Worm (Caenorhabditis elegans): ENCODE results near the gene clik-2.

clik-2 gene

ce11 chrX:7689119-7689518 is at the start of gene clik-2:
clik-2 (minus strand) TSS chrX:7689219.
- no peak for TF ChIP-seq elt-3 (tag; optimal IDR thresholded peaks at IDR 0.05)
- no peak for TF ChIP-seq mdl-1 (tag; optimal IDR thresholded peaks at IDR 0.05)
- TF ChIP-seq ZK546.5 (tag; optimal IDR thresholded peaks at IDR 0.05) = no peak
- no peak for TF ChIP-seq egl-27 (tag; optimal IDR thresholded peaks at IDR 0.05)
- no peak for TF ChIP-seq dmd-4 (tag; optimal IDR thresholded peaks at IDR 0.05)
- no peak for TF ChIP-seq nhr-77 (tag; optimal IDR thresholded peaks at IDR 0.05)
- TF ChIP-seq unc-62 (GFP tag; optimal IDR thresholded peaks at IDR 0.05) = no peak
- TF ChIP-seq nhr-11 (tag; optimal IDR thresholded peaks at IDR 0.05) = no peak
- TF ChIP-seq snpc-4 (tag; optimal IDR thresholded peaks at IDR 0.05) = no peak
- no peak for TF ChIP-seq gmeb-1 (tag; optimal IDR thresholded peaks at IDR 0.05)
- TF ChIP-seq nhr-21 (tag; optimal IDR thresholded peaks at IDR 0.05) = no peak
- no peak for TF ChIP-seq lin-39 (tag; optimal IDR thresholded peaks at IDR 0.05)
- TF ChIP-seq lin-11 (tag; optimal IDR thresholded peaks at IDR 0.05) = no peak
- no peak for TF ChIP-seq lin-13 (GFP tag; optimal IDR thresholded peaks at IDR 0.05)
- no peak for TF ChIP-seq nhr-23 (tag; optimal IDR thresholded peaks at IDR 0.05)
- TF ChIP-seq unc-55 (GFP tag; optimal IDR thresholded peaks at IDR 0.05) = no peak
- TF ChIP-seq ceh-16 (tag; optimal IDR thresholded peaks at IDR 0.05) = no peak
- no peak for TF ChIP-seq crh-2 (tag; optimal IDR thresholded peaks at IDR 0.05)
- TF ChIP-seq F13H6.1 (tag; optimal IDR thresholded peaks at IDR 0.05) = no peak

ce11 chrX:7736171-7736570 is 47.2 kb upstream of the clik-2 start, which contains the start of gene set-12:
set-12 (minus strand) TSS chrX:7736271.
- TF ChIP-seq ceh-16 (tag; optimal IDR thresholded peaks at IDR 0.05) = no peak
- no peak for TF ChIP-seq blmp-1 (tag; optimal IDR thresholded peaks at IDR 0.05; ENCODE audit: insufficient read depth)
- TF ChIP-seq mdl-1 (tag; optimal IDR thresholded peaks at IDR 0.05) = no peak
- no peak for TF ChIP-seq nhr-21 (tag; optimal IDR thresholded peaks at IDR 0.05)
- TF ChIP-seq ceh-82 (tag; optimal IDR thresholded peaks at IDR 0.05) = no peak
- TF ChIP-seq mab-5 (tag; optimal IDR thresholded peaks at IDR 0.05) = no peak
- no peak for TF ChIP-seq aly-2 (tag; optimal IDR thresholded peaks at IDR 0.05)
- no peak for TF ChIP-seq fos-1 (tag; optimal IDR thresholded peaks at IDR 0.05)
- TF ChIP-seq nhr-25 (tag; optimal IDR thresholded peaks at IDR 0.05) = no peak
- TF ChIP-seq sma-9 (GFP tag; optimal IDR thresholded peaks at IDR 0.05) = no peak
- no peak for TF ChIP-seq sma-9 (tag; optimal IDR thresholded peaks at IDR 0.05)
- no peak for TF ChIP-seq alr-1 (tag; optimal IDR thresholded peaks at IDR 0.05)
- TF ChIP-seq lin-11 (tag; optimal IDR thresholded peaks at IDR 0.05) = no peak
- no peak for TF ChIP-seq zag-1 (tag; optimal IDR thresholded peaks at IDR 0.05)
- TF ChIP-seq Y55F3AM.14 (GFP tag; optimal IDR thresholded peaks at IDR 0.05) = no peak
- no peak for TF ChIP-seq lin-13 (GFP tag; optimal IDR thresholded peaks at IDR 0.05)
- no peak for TF ChIP-seq ama-1 (optimal IDR thresholded peaks at IDR 0.05)
- no peak for TF ChIP-seq ztf-1 (GFP tag; conservative IDR thresholded peaks at IDR 0.05)
- no peak for TF ChIP-seq nhr-6 (tag; optimal IDR thresholded peaks at IDR 0.05)
- no peak for TF ChIP-seq skn-1 (tag; optimal IDR thresholded peaks at IDR 0.05)

ce11 chrX:7733571-7733970 is 44.6 kb upstream of the clik-2 start:
- TF ChIP-seq nhr-12 (tag; optimal IDR thresholded peaks at IDR 0.05) (no peak), elt-3 (tag; optimal IDR thresholded peaks at IDR 0.05) (no peak), nhr-6 (tag; optimal IDR thresholded peaks at IDR 0.05) (no peak), lin-13 (GFP tag; optimal IDR thresholded peaks at IDR 0.05) (no peak), crh-2 (tag; optimal IDR thresholded peaks at IDR 0.05) (no peak), peb-1 (tag; optimal IDR thresholded peaks at IDR 0.05) (no peak), sma-9 (GFP tag; optimal IDR thresholded peaks at IDR 0.05) (no peak), sma-9 (tag; optimal IDR thresholded peaks at IDR 0.05) (no peak), ztf-4 (tag; optimal IDR thresholded peaks at IDR 0.05) (no peak), snpc-4 (tag; optimal IDR thresholded peaks at IDR 0.05) (no peak), alr-1 (tag; optimal IDR thresholded peaks at IDR 0.05) (no peak), nhr-21 (tag; optimal IDR thresholded peaks at IDR 0.05) (no peak), ztf-1 (GFP tag; conservative IDR thresholded peaks at IDR 0.05) (no peak), lsy-2 (tag; optimal IDR thresholded peaks at IDR 0.05) (no peak)

- TF ChIP-seq lin-39 (tag; optimal IDR thresholded peaks at IDR 0.05) (no peak), zag-1 (tag; optimal IDR thresholded peaks at IDR 0.05) (no peak), sma-3 (GFP tag; optimal IDR thresholded peaks at IDR 0.05) (no peak), unc-62 (GFP tag; optimal IDR thresholded peaks at IDR 0.05) (no peak), snpc-4 (tag; optimal IDR thresholded peaks at IDR 0.05) (no peak), dmd-4 (tag; optimal IDR thresholded peaks at IDR 0.05) (no peak), alr-1 (tag; optimal IDR thresholded peaks at IDR 0.05) (no peak), egl-27 (tag; optimal IDR thresholded peaks at IDR 0.05) (no peak), blmp-1 (tag; optimal IDR thresholded peaks at IDR 0.05; ENCODE audit: insufficient read depth) (no peak), R02D3.7 (tag; optimal IDR thresholded peaks at IDR 0.05) (no peak), nhr-21 (tag; optimal IDR thresholded peaks at IDR 0.05) (no peak), elt-3 (tag; optimal IDR thresholded peaks at IDR 0.05) (no peak), aly-2 (tag; optimal IDR thresholded peaks at IDR 0.05) (no peak), ZK546.5 (tag; optimal IDR thresholded peaks at IDR 0.05) (no peak), ztf-4 (tag; optimal IDR thresholded peaks at IDR 0.05) (no peak), nhr-10 (tag; optimal IDR thresholded peaks at IDR 0.05) (no peak)
Observed at ce11 chrX:7727601-7728000, 38.6 kb upstream of the clik-2 start, which contains the start of gene vit-1. vit-1 (plus strand) TSS chrX:7727889.

Data from whole organism, L2 larva.